Worm (Caenorhabditis elegans) whole organism, young adult: ENCODE measurements around the gene msp-81.

Source experiments
- B0035.1 ChIP-seq: sonication (generic microtip); optimal IDR thresholded peaks from 2 replicates; lab custom pipeline; 2016; ENCODE audit warnings: missing genetic modification characterization, mild to moderate bottlenecking, missing compliant biosample characterization, missing genotype, missing genetic modification reagents
- B0261.1 ChIP-seq: sonication (generic microtip); optimal IDR thresholded peaks from 2 replicates; lab custom pipeline; 2016; ENCODE audit warnings: mild to moderate bottlenecking, missing genetic modification characterization, moderate library complexity, missing compliant biosample characterization
- D2030.7 ChIP-seq: fragments of 200-800 bp; sonication (Bioruptor generic); IDR thresholded peaks from 2 replicates; pipeline ENCODE4 v1.3.6; 2022; ENCODE audit warnings: missing genetic modification reagents, missing genetic modification characterization, missing compliant biosample characterization
- F22D6.2 ChIP-seq: sonication (generic microtip); optimal IDR thresholded peaks from 2 replicates; lab custom pipeline; 2016; ENCODE audit warnings: mild to moderate bottlenecking, missing genetic modification characterization, missing compliant biosample characterization
- F23B12.7 ChIP-seq: sonication (generic microtip); optimal IDR thresholded peaks from 2 replicates; lab custom pipeline; 2017; ENCODE audit warnings: missing genetic modification characterization, mild to moderate bottlenecking, missing compliant biosample characterization, antibody characterized with exemption, moderate library complexity; ENCODE audit not compliant: insufficient read depth
- F33H1.4 ChIP-seq: fragments of 200-800 bp; sonication (Bioruptor generic); IDR thresholded peaks from 2 replicates; pipeline ENCODE4 v1.3.6; 2022; ENCODE audit warnings: missing genetic modification reagents, missing genetic modification characterization, missing compliant biosample characterization
- F37B4.10 ChIP-seq: fragments of 200-800 bp; sonication (Bioruptor generic); IDR thresholded peaks from 2 replicates; pipeline ENCODE4 v1.3.6; 2022; ENCODE audit warnings: missing genetic modification characterization, missing compliant biosample characterization
- F49E8.2 ChIP-seq: sonication (generic microtip); optimal IDR thresholded peaks from 3 replicates; lab custom pipeline; 2017; ENCODE audit warnings: missing genetic modification characterization, mild to moderate bottlenecking, missing compliant biosample characterization, antibody characterized with exemption, moderate library complexity; ENCODE audit not compliant: insufficient read depth
- F52B5.7 ChIP-seq: sonication (generic microtip); optimal IDR thresholded peaks from 2 replicates; lab custom pipeline; 2016; ENCODE audit warnings: mild to moderate bottlenecking, missing genetic modification characterization, missing compliant biosample characterization
- K12H6.12 ChIP-seq: fragments of 200-800 bp; sonication (Bioruptor generic); optimal IDR thresholded peaks from 2 replicates; lab custom pipeline; 2018; ENCODE audit warnings: mild to moderate bottlenecking, missing genetic modification characterization, missing compliant biosample characterization
- Y53F4B.3 ChIP-seq: fragments of 200-800 bp; sonication (Bioruptor generic); IDR thresholded peaks from 2 replicates; pipeline ENCODE4 v1.3.6; 2022; ENCODE audit warnings: missing genetic modification reagents, missing genetic modification characterization, missing compliant biosample characterization
- aptf-2 ChIP-seq: fragments of 200-800 bp; sonication (Bioruptor generic); conservative IDR thresholded peaks from 2 replicates; pipeline ENCODE4 v1.3.6; 2022; ENCODE audit warnings: missing genetic modification reagents, missing genetic modification characterization, missing compliant biosample characterization
- athp-1 ChIP-seq: sonication (generic microtip); optimal IDR thresholded peaks from 2 replicates; lab custom pipeline; 2017; ENCODE audit warnings: mild to moderate bottlenecking, missing genetic modification characterization, missing compliant biosample characterization
- attf-5 ChIP-seq: fragments of 200-800 bp; sonication (Bioruptor generic); optimal IDR thresholded peaks from 2 replicates; lab custom pipeline; 2018; ENCODE audit warnings: mild to moderate bottlenecking, missing genetic modification characterization, missing compliant biosample characterization
- attf-6 ChIP-seq: fragments of 200-800 bp; sonication (Bioruptor generic); IDR thresholded peaks from 2 replicates; pipeline ENCODE4 v1.3.6; 2022; ENCODE audit warnings: missing genetic modification reagents, missing genetic modification characterization, missing compliant biosample characterization
- cebp-1 ChIP-seq, 2 experiments: fragments of 200-800 bp in 1 of 2; sonication (Bioruptor generic) in 1 of 2; sonication (generic microtip) in 1 of 2; IDR thresholded peaks in 1 of 2; optimal IDR thresholded peaks in 1 of 2; 2 replicates each; pipeline versions ENCODE4 v1.3.6 to Lab custom; 2017 to 2022; ENCODE audit warnings: missing compliant biosample characterization in 2 of 2, missing genetic modification characterization in 2 of 2, mild to moderate bottlenecking in 1 of 2, missing genetic modification reagents in 1 of 2, moderate library complexity in 1 of 2
- cebp-2 ChIP-seq: fragments of 200-800 bp; sonication (Bioruptor generic); IDR thresholded peaks from 2 replicates; pipeline ENCODE4 v1.3.6; 2022; ENCODE audit warnings: missing genetic modification characterization, missing compliant biosample characterization
- ceh-27 ChIP-seq: fragments of 200-800 bp; sonication (Bioruptor generic); optimal IDR thresholded peaks from 2 replicates; lab custom pipeline; 2018; ENCODE audit warnings: mild to moderate bottlenecking, missing genetic modification characterization, moderate library complexity, missing compliant biosample characterization
- die-1 ChIP-seq: sonication (generic microtip); optimal IDR thresholded peaks from 2 replicates; lab custom pipeline; 2016; ENCODE audit warnings: missing genotype, mild to moderate bottlenecking, missing genetic modification characterization, missing compliant biosample characterization
- dox-1 ChIP-seq: fragments of 200-800 bp; sonication (Bioruptor generic); IDR thresholded peaks from 2 replicates; pipeline ENCODE4 v1.3.6; 2022; ENCODE audit warnings: missing genetic modification reagents, missing genetic modification characterization, missing compliant biosample characterization
- dpl-1 ChIP-seq: fragments of 150-350 bp; optimal IDR thresholded peaks from 2 replicates; lab custom pipeline; 2014; ENCODE audit warnings: missing biosample characterization, missing genetic modification reagents, missing genetic modification characterization
- efl-1 ChIP-seq: fragments of 150-350 bp; optimal IDR thresholded peaks from 2 replicates; lab custom pipeline; 2014; ENCODE audit warnings: missing biosample characterization, missing genetic modification reagents, missing genetic modification characterization
- ets-4 ChIP-seq: fragments of 200-800 bp; sonication (Bioruptor generic); optimal IDR thresholded peaks from 2 replicates; lab custom pipeline; 2018; ENCODE audit warnings: mild to moderate bottlenecking, missing genetic modification characterization, missing compliant biosample characterization
- him-1 ChIP-seq: sonication (generic microtip); optimal IDR thresholded peaks from 2 replicates; lab custom pipeline; 2016; ENCODE audit warnings: missing genotype, missing genetic modification reagents, missing genetic modification characterization, missing compliant biosample characterization
- hlh-12 ChIP-seq: sonication (generic microtip); optimal IDR thresholded peaks from 2 replicates; lab custom pipeline; 2016; ENCODE audit warnings: missing genetic modification characterization, missing compliant biosample characterization
- hmg-1.2 ChIP-seq: fragments of 200-800 bp; sonication (Bioruptor generic); IDR thresholded peaks from 2 replicates; pipeline ENCODE4 v1.3.6; 2022; ENCODE audit warnings: missing genetic modification reagents, missing genetic modification characterization, missing compliant biosample characterization
- hrde-1 ChIP-seq: sonication (generic microtip); optimal IDR thresholded peaks from 2 replicates; lab custom pipeline; 2016; ENCODE audit warnings: missing genetic modification characterization, mild to moderate bottlenecking, missing compliant biosample characterization, moderate library complexity, missing genotype, missing genetic modification reagents, borderline replicate concordance
- let-607 ChIP-seq, 2 experiments: fragments of 200-800 bp in 1 of 2; sonication (Bioruptor generic) in 1 of 2; sonication (generic microtip) in 1 of 2; optimal IDR thresholded peaks; 2 replicates each; lab custom pipeline; 2016 to 2018; ENCODE audit warnings: mild to moderate bottlenecking in 2 of 2, missing compliant biosample characterization in 2 of 2, missing genetic modification characterization in 2 of 2, moderate library complexity in 2 of 2, missing genotype in 1 of 2
- lin-26 ChIP-seq: fragments of 200-800 bp; sonication (Bioruptor generic); IDR thresholded peaks from 2 replicates; pipeline ENCODE4 v1.3.6; 2022; ENCODE audit warnings: missing genetic modification reagents, missing genetic modification characterization, missing compliant biosample characterization
- lin-40 ChIP-seq: sonication (generic microtip); optimal IDR thresholded peaks from 2 replicates; lab custom pipeline; 2016; ENCODE audit warnings: missing genetic modification characterization, mild to moderate bottlenecking, missing compliant biosample characterization, missing genotype, missing genetic modification reagents
- lin-54 ChIP-seq: fragments of 200-800 bp; sonication (Bioruptor generic); optimal IDR thresholded peaks from 2 replicates; lab custom pipeline; 2018; ENCODE audit warnings: mild to moderate bottlenecking, missing genetic modification characterization, missing compliant biosample characterization
- lsl-1 ChIP-seq: fragments of 200-800 bp; sonication (Bioruptor generic); optimal IDR thresholded peaks from 2 replicates; lab custom pipeline; 2018; ENCODE audit warnings: mild to moderate bottlenecking, missing genetic modification characterization, moderate library complexity, missing compliant biosample characterization
- madf-6 ChIP-seq: fragments of 200-800 bp; sonication (Bioruptor generic); IDR thresholded peaks from 2 replicates; pipeline ENCODE4 v1.3.6; 2022; ENCODE audit warnings: missing genetic modification reagents, missing genetic modification characterization, missing compliant biosample characterization
- mcd-1 ChIP-seq: fragments of 200-800 bp; sonication (Bioruptor generic); IDR thresholded peaks from 2 replicates; pipeline ENCODE4 v1.3.6; 2022; ENCODE audit warnings: missing genetic modification reagents, missing genetic modification characterization, missing compliant biosample characterization
- nhr-80 ChIP-seq: sonication (generic microtip); optimal IDR thresholded peaks from 2 replicates; lab custom pipeline; 2016; ENCODE audit warnings: missing genetic modification characterization, missing compliant biosample characterization
- rcor-1 ChIP-seq: fragments of 200-800 bp; sonication (Bioruptor generic); IDR thresholded peaks from 2 replicates; pipeline ENCODE4 v1.3.6; 2022; ENCODE audit warnings: missing genetic modification reagents, missing genetic modification characterization, missing compliant biosample characterization
- rec-8 ChIP-seq, 2 experiments: sonication (generic microtip); optimal IDR thresholded peaks; 2 replicates each; lab custom pipeline; 2016; ENCODE audit warnings: mild to moderate bottlenecking in 2 of 2, missing genetic modification characterization in 2 of 2, missing genetic modification reagents in 2 of 2, missing genotype in 2 of 2, missing biosample characterization in 1 of 2, missing compliant biosample characterization in 1 of 2, moderate library complexity in 1 of 2
- snpc-1.3 ChIP-seq: sonication (generic microtip); optimal IDR thresholded peaks from 2 replicates; lab custom pipeline; 2017; ENCODE audit warnings: missing genetic modification characterization, mild to moderate bottlenecking, missing compliant biosample characterization, antibody characterized with exemption, moderate library complexity, missing genotype, missing genetic modification reagents; ENCODE audit not compliant: insufficient read depth
- snpc-3.4 ChIP-seq: sonication (generic microtip); optimal IDR thresholded peaks from 2 replicates; lab custom pipeline; 2017; ENCODE audit warnings: missing genetic modification characterization, mild to moderate bottlenecking, missing compliant biosample characterization, antibody characterized with exemption, moderate library complexity, missing genotype, missing genetic modification reagents
- snpc-4 ChIP-seq, 5 experiments: fragments of 150-350 bp in 1 of 5; sonication (generic microtip) in 4 of 5; optimal IDR thresholded peaks; 2 replicates each; lab custom pipeline; 2014 to 2018; ENCODE audit warnings: missing genetic modification characterization in 5 of 5, missing biosample characterization in 3 of 5, antibody characterized with exemption in 2 of 5, mild to moderate bottlenecking in 2 of 5, missing compliant biosample characterization in 2 of 5, missing genotype in 2 of 5, moderate library complexity in 2 of 5, missing genetic modification reagents in 1 of 5
- tlf-1 ChIP-seq: fragments of 200-800 bp; sonication (Bioruptor generic); optimal IDR thresholded peaks from 2 replicates; lab custom pipeline; 2018; ENCODE audit warnings: mild to moderate bottlenecking, missing genetic modification characterization, missing compliant biosample characterization
- unc-130 ChIP-seq: sonication (generic microtip); optimal IDR thresholded peaks from 2 replicates; lab custom pipeline; 2016; ENCODE audit warnings: missing genetic modification reagents, missing genetic modification characterization, missing compliant biosample characterization
- ztf-26 ChIP-seq: sonication (generic microtip); optimal IDR thresholded peaks from 2 replicates; lab custom pipeline; 2017; ENCODE audit warnings: missing genetic modification characterization, missing compliant biosample characterization
- ztf-28 ChIP-seq: fragments of 200-800 bp; sonication (Bioruptor generic); IDR thresholded peaks from 2 replicates; pipeline ENCODE4 v1.3.6; 2022; ENCODE audit warnings: missing genetic modification reagents, missing genetic modification characterization, missing compliant biosample characterization

Gene msp-81

DNA sequence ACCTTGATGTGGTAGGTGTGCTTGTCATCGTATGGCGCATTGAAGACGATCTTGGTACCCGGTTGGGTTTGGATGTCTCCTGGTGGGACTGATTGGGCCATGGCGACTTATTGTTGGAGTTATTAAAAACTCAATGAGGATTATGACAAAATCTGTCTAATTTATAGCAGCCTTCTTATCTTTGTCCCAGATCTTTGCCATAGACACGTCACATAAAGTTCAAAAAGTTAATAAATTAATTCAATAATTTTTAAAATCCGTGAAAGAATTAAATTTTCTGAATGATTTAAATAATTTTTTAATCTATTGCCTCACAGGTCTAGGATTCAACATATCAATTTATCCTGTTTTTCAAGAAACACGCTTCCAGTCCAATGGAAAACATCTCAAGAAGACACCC is at the start of gene msp-81:
Gene msp-81, minus strand, starts transcription at position 101 of the 400 bp plus-strand sequence.
- TF ChIP-seq hlh-12 (no peak), K12H6.12 (tag; lab: Kevin White, UChicago) (no peak), F37B4.10 (GFP tag; lab: Robert Waterston, UW) (no peak)

DNA sequence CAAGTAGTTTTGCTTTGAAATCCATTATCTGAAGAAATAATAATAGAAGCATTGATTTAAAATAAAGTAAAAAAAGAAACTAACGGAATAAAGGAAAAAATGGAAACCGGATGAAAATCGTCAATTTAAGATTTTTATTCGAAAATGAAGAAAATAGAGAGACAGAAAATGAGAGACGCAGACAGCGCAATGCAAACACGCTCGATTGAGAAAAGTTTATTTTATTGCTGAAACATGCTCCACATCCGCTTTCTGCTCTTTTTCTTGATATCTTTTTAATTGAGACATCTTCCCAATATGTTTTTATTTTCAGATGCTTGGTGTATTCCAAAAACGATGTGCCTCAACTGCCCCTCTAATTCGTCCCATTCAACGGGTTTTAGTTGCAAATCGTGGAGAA is 48.0 kb upstream of the msp-81 start, which contains the start of the genes prp-18 and mccc-1:
Gene prp-18, minus strand, starts transcription at position 127 of the 400 bp plus-strand sequence.
Gene mccc-1, plus strand, starts transcription at position 314 of the 400 bp plus-strand sequence.
- TF ChIP-seq die-1 (tag; lab: Kevin White, UChicago) (no peak), ceh-27 (no peak), F33H1.4 (peak; percentile 47; the same call in 1 of the 2 replicates), B0261.1 (tag; lab: Kevin White, UChicago) (no peak), lin-54 (GFP tag; lab: Kevin White, UChicago) (no peak), lsl-1 (GFP tag; lab: Kevin White, UChicago) (peak; percentile 40), dpl-1 (GFP tag; lab: Kevin White, UChicago) (peak; percentile 20), lin-26 (GFP tag; lab: Robert Waterston, UW) (no peak), D2030.7 (GFP tag; lab: Robert Waterston, UW) (no peak; the same call in 1 of the 2 replicates), dox-1 (GFP tag; lab: Robert Waterston, UW) (peak; percentile 50; the same call in 1 of the 2 replicates), snpc-4 (GFP tag; optimal IDR thresholded peaks at IDR 0.05; lab: Kevin White, UChicago) (no peak), snpc-4 (tag; optimal IDR thresholded peaks at IDR 0.05; lab: Kevin White, UChicago) (peak in 2 of 4 experiments; percentile 35 to 44), let-607 (tag; optimal IDR thresholded peaks at IDR 0.05; lab: Kevin White, UChicago) (no peak), rec-8 (tag; optimal IDR thresholded peaks at IDR 0.05; lab: Kevin White, UChicago) (no peak), snpc-1.3 (tag; lab: Kevin White, UChicago) (peak; percentile 16), attf-5 (GFP tag; lab: Kevin White, UChicago) (peak; percentile 25), Y53F4B.3 (GFP tag; lab: Robert Waterston, UW) (no peak), ets-4 (GFP tag; lab: Kevin White, UChicago) (no peak), attf-6 (GFP tag; lab: Robert Waterston, UW) (no peak), unc-130 (GFP tag; lab: Kevin White, UChicago) (peak; percentile 2), F52B5.7 (tag; lab: Kevin White, UChicago) (no peak), ztf-28 (GFP tag; lab: Robert Waterston, UW) (no peak), F49E8.2 (peak; percentile 12), cebp-2 (GFP tag; lab: Robert Waterston, UW) (no peak), F23B12.7 (peak; percentile 63), tlf-1 (GFP tag; lab: Kevin White, UChicago) (no peak), hrde-1 (no peak), rcor-1 (peak; percentile 37; the same call in 1 of the 2 replicates), nhr-80 (tag; lab: Kevin White, UChicago) (peak; percentile 33), snpc-3.4 (tag; lab: Kevin White, UChicago) (peak; percentile 8), athp-1 (tag; lab: Kevin White, UChicago) (no peak), aptf-2 (GFP tag; lab: Robert Waterston, UW) (no peak), efl-1 (no peak), hmg-1.2 (GFP tag; lab: Robert Waterston, UW) (peak; percentile 77; the same call in 1 of the 2 replicates), lin-40 (tag; lab: Kevin White, UChicago) (no peak), B0035.1 (no peak), F22D6.2 (tag; lab: Kevin White, UChicago) (no peak), cebp-1 (GFP tag; IDR thresholded peaks at IDR 0.05; lab: Robert Waterston, UW) (no peak), cebp-1 (tag; optimal IDR thresholded peaks at IDR 0.05; lab: Kevin White, UChicago) (no peak), ztf-26 (tag; lab: Kevin White, UChicago) (no peak), mcd-1 (peak; percentile 89), him-1 (tag; lab: Kevin White, UChicago) (peak; percentile 23), madf-6 (GFP tag; lab: Robert Waterston, UW) (peak; percentile 23; the same call in 1 of the 2 replicates)
- TF ChIP-seq, all 124 proteins: peak for 17
